Fruit fly (Drosophila melanogaster) whole organism, adult: ENCODE data around the gene Ccp84Ad.

ENCODE experiments used
- CG11617 ChIP-seq: fragments of 200-800 bp; sonication (Bioruptor generic); optimal IDR thresholded peaks from 2 replicates; lab custom pipeline; 2017; ENCODE audit warnings: mild to moderate bottlenecking, missing biosample characterization, missing genetic modification reagents, missing genetic modification characterization
- CG12768 ChIP-seq: fragments of 200-800 bp; sonication (Bioruptor generic); optimal IDR thresholded peaks from 2 replicates; lab custom pipeline; 2017; ENCODE audit warnings: missing biosample characterization, missing genetic modification characterization, mild to moderate bottlenecking, moderate library complexity, missing genetic modification reagents
- CG1620 ChIP-seq: fragments of 200-800 bp; sonication (Bioruptor generic); optimal IDR thresholded peaks from 2 replicates; lab custom pipeline; 2016; ENCODE audit warnings: missing biosample characterization, missing genetic modification characterization
- CG33017 ChIP-seq: fragments of 200-800 bp; sonication (Bioruptor generic); optimal IDR thresholded peaks from 2 replicates; lab custom pipeline; 2018; ENCODE audit warnings: missing biosample characterization, mild to moderate bottlenecking, missing genetic modification characterization, moderate library complexity
- CG7045 ChIP-seq: fragments of 200-800 bp; sonication (Bioruptor generic); optimal IDR thresholded peaks from 2 replicates; lab custom pipeline; 2017; ENCODE audit warnings: missing biosample characterization, mild to moderate bottlenecking, missing genetic modification characterization
- CG7101 ChIP-seq: fragments of 200-800 bp; sonication (Bioruptor generic); optimal IDR thresholded peaks from 2 replicates; lab custom pipeline; 2018; ENCODE audit warnings: missing biosample characterization, mild to moderate bottlenecking, missing genetic modification characterization, moderate library complexity
- kay ChIP-seq: fragments of 200-800 bp; sonication (Bioruptor generic); peaks from one replicate; lab custom pipeline; 2016; ENCODE audit warnings: missing biosample characterization, missing genetic modification characterization, borderline replicate concordance
- ovo ChIP-seq: fragments of 200-800 bp; sonication (Bioruptor generic); optimal IDR thresholded peaks from 2 replicates; lab custom pipeline; 2016; ENCODE audit warnings: missing biosample characterization, missing genetic modification characterization

dm6 chr3R:6692432-6692831 lies at the start of gene Ccp84Ad:
- no peak for TF ChIP-seq CG7101 (tag; lab: Kevin White, UChicago)
- TF ChIP-seq CG12768: no peak
- TF ChIP-seq CG1620 (GFP tag; lab: Kevin White, UChicago): no peak
- TF ChIP-seq CG11617 (GFP tag; lab: Kevin White, UChicago): no peak
- no peak for TF ChIP-seq kay (GFP tag; lab: Kevin White, UChicago)
- no peak for TF ChIP-seq CG7045
- no peak for TF ChIP-seq ovo (GFP tag; lab: Kevin White, UChicago)
- TF ChIP-seq CG33017 (tag; lab: Kevin White, UChicago): no peak
